Fruit fly (Drosophila melanogaster) whole organism, pupa: ENCODE data around the gene CG9312.

Experiments
- CG10348 ChIP-seq: fragments of 200-800 bp; sonication (Bioruptor generic); IDR thresholded peaks from 2 replicates; pipeline ENCODE4 v1.3.6; 2022; ENCODE audit warnings: missing biosample characterization, missing genetic modification characterization
- CG12605 ChIP-seq: fragments of 200-800 bp; sonication (Bioruptor generic); IDR thresholded peaks from 2 replicates; pipeline ENCODE4 v1.3.6; 2022; ENCODE audit warnings: missing biosample characterization, missing genetic modification characterization
- CG13204 ChIP-seq: fragments of 200-800 bp; sonication (Bioruptor generic); optimal IDR thresholded peaks from 2 replicates; lab custom pipeline; 2018; ENCODE audit warnings: missing biosample characterization, mild to moderate bottlenecking, missing genetic modification characterization, moderate library complexity
- CG14655 ChIP-seq: fragments of 200-800 bp; sonication (Bioruptor generic); optimal IDR thresholded peaks from 3 replicates; lab custom pipeline; 2017; ENCODE audit warnings: mild to moderate bottlenecking, missing biosample characterization, missing genetic modification reagents, missing genetic modification characterization
- CG15710 ChIP-seq: fragments of 200-800 bp; sonication (Bioruptor generic); optimal IDR thresholded peaks from 2 replicates; lab custom pipeline; 2018; ENCODE audit warnings: missing biosample characterization, mild to moderate bottlenecking, missing genetic modification characterization, moderate library complexity
- CG17806 ChIP-seq: fragments of 200-800 bp; sonication (Bioruptor generic); optimal IDR thresholded peaks from 2 replicates; lab custom pipeline; 2018; ENCODE audit warnings: missing biosample characterization, mild to moderate bottlenecking, missing genetic modification characterization, moderate library complexity
- CG32121 ChIP-seq: fragments of 200-800 bp; sonication (Bioruptor generic); IDR thresholded peaks from 2 replicates; pipeline ENCODE4 v1.3.6; 2022; ENCODE audit warnings: missing biosample characterization, missing genetic modification characterization
- CG34367 ChIP-seq: fragments of 200-800 bp; sonication (Bioruptor generic); optimal IDR thresholded peaks from 2 replicates; lab custom pipeline; 2018; ENCODE audit warnings: missing biosample characterization, mild to moderate bottlenecking, missing genetic modification characterization
- CG4496 ChIP-seq: fragments of 200-800 bp; sonication (Bioruptor generic); IDR thresholded peaks from 3 replicates; pipeline ENCODE4 v1.3.6; 2022; ENCODE audit warnings: missing biosample characterization, missing genetic modification characterization
- CG8159 ChIP-seq: fragments of 200-800 bp; sonication (Bioruptor generic); optimal IDR thresholded peaks from 3 replicates; lab custom pipeline; 2018; ENCODE audit warnings: missing biosample characterization, mild to moderate bottlenecking, missing genetic modification characterization, moderate library complexity
- CG8301 ChIP-seq: fragments of 200-800 bp; sonication (Bioruptor generic); optimal IDR thresholded peaks from 2 replicates; lab custom pipeline; 2018; ENCODE audit warnings: missing biosample characterization, mild to moderate bottlenecking, missing genetic modification characterization
- CG9948 ChIP-seq: fragments of 200-800 bp; sonication (Bioruptor generic); optimal IDR thresholded peaks from 2 replicates; lab custom pipeline; 2018; ENCODE audit warnings: missing biosample characterization, mild to moderate bottlenecking, missing genetic modification characterization, moderate library complexity
- D1 ChIP-seq: fragments of 200-800 bp; sonication (Bioruptor generic); optimal IDR thresholded peaks from 2 replicates; lab custom pipeline; 2018; ENCODE audit warnings: missing biosample characterization, mild to moderate bottlenecking, missing genetic modification characterization, moderate library complexity
- EcR ChIP-seq: fragments of 200-800 bp; sonication (Bioruptor generic); optimal IDR thresholded peaks from 3 replicates; lab custom pipeline; 2019; ENCODE audit warnings: missing biosample characterization, missing genetic modification characterization, mild to moderate bottlenecking, moderate library complexity, missing genetic modification reagents
- Ets98B ChIP-seq: fragments of 200-800 bp; sonication (Bioruptor generic); IDR thresholded peaks from 2 replicates; pipeline ENCODE4 v1.3.6; 2022; ENCODE audit warnings: missing biosample characterization, missing genetic modification characterization
- Pif1A ChIP-seq: fragments of 200-800 bp; sonication (Bioruptor generic); optimal IDR thresholded peaks from 3 replicates; lab custom pipeline; 2016; ENCODE audit warnings: missing biosample characterization, missing genetic modification characterization
- Pif1B ChIP-seq: fragments of 200-800 bp; sonication (Bioruptor generic); optimal IDR thresholded peaks from 3 replicates; lab custom pipeline; 2016; ENCODE audit warnings: missing biosample characterization, missing genetic modification characterization
- Snoo ChIP-seq: fragments of 200-800 bp; sonication (Bioruptor generic); optimal IDR thresholded peaks from 3 replicates; lab custom pipeline; 2017; ENCODE audit warnings: missing biosample characterization, mild to moderate bottlenecking, missing genetic modification characterization, inconsistent platforms
- fd96Ca ChIP-seq: fragments of 200-800 bp; sonication (Bioruptor generic); IDR thresholded peaks from 3 replicates; pipeline ENCODE4 v1.3.6; 2022; ENCODE audit warnings: missing biosample characterization, missing genetic modification characterization
- gl ChIP-seq: fragments of 200-800 bp; sonication (Bioruptor generic); optimal IDR thresholded peaks from 2 replicates; lab custom pipeline; 2018; ENCODE audit warnings: missing biosample characterization, mild to moderate bottlenecking, missing genetic modification characterization
- rn ChIP-seq: fragments of 200-800 bp; sonication (Bioruptor generic); IDR thresholded peaks from 2 replicates; pipeline ENCODE4 v1.3.6; 2022; ENCODE audit warnings: missing biosample characterization, missing genetic modification characterization

Gene CG9312

DNA sequence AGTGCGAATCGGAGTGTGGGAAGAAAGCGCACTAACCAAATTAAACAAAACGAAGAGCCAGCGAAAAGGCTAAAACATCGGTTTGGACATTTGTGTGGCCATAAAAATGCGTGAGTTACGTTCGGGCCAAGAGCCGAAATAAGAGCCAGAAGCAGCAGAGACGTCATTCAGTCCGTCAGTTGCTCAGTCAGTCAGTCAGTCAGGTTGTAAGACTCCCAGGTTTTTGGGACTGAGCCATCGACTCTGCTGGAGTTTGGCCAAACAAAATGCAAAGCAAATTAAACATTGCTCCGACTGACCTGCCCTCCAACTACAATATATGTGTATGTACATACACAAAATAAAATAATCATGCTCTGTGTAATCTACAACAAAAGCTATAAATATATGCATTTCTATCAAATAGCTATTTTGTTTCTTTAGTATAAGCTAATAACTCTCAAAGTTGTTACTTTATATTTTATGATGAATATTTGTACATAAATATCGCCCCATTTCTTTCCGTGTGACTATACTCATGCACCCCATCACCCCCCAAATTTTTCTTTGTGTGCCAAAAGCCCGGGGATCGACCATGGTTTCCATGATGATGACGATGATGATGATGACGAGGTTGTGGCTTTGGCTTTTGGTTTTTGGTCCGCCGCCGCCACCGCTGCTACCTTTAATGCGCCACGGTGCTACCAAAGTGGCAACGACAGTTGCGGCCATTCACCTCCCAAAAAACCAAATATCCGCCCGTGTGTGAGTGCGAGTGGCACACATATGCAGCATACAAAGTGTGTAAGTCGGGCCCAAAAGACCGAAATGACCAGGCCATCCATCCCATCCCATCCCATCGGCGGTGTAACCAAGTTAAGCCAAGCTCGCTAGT is 27.8 kb downstream of the CG9312 start:
- TF ChIP-seq CG12605 (GFP tag; lab: Robert Waterston, UW): no peak
- TF ChIP-seq CG32121 (GFP tag; lab: Robert Waterston, UW): no peak
- TF ChIP-seq gl (tag; lab: Kevin White, UChicago): no peak
- TF ChIP-seq Snoo: peak; percentile 80
- TF ChIP-seq CG8301 (tag; lab: Kevin White, UChicago): peak; percentile 20
- no peak for TF ChIP-seq CG9948
- no peak for TF ChIP-seq fd96Ca (GFP tag; lab: Robert Waterston, UW)
- no peak for TF ChIP-seq CG8159 (tag; lab: Kevin White, UChicago)
- peak; percentile 43 for TF ChIP-seq Pif1A (GFP tag; lab: Kevin White, UChicago)
- no peak for TF ChIP-seq CG34367
- TF ChIP-seq EcR (GFP tag; lab: Kevin White, UChicago): no peak
- TF ChIP-seq Ets98B: peak; percentile 48
- no peak for TF ChIP-seq rn (GFP tag; lab: Robert Waterston, UW)
- TF ChIP-seq, all 21 proteins: peak for 4

DNA sequence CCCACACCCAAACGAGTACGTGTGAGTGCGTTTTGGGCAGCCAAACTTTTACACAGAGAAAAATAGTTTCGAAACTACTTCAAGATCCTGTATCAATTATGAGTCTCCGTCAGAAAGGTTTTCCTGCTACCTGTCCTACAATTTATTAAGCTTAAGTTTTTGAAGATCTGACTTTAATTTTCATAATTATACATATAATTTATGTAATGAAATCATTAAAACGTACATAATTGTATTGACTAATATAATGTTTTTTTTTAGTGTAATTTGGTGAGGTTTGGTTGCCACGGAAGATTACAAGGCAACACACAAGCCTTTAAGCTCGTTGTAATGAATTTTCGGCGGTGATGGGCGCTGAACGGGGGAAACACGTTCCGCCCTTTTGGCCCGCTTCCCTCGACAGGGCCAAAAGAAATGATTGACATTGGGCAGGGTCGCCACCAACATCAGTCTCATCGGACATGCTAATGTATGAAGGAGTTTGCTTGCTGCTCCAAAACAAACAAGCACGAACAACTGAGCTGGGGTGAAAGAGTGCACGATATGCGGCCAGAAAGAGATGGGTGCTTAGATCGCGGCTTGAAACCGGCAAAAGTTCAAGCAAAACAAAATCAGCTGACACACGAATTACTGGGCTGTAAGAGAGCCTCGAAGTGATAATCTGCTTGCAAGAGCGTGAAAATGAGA is 28.6 kb downstream of the CG9312 start:
- TF ChIP-seq D1 (tag; lab: Kevin White, UChicago) (no peak), Ets98B (peak; percentile 29; the same call in 1 of the 2 replicates), CG8159 (tag; lab: Kevin White, UChicago) (no peak), CG4496 (GFP tag; lab: Robert Waterston, UW) (peak; percentile 38; the same call in 1 of the 3 replicates), Snoo (peak; percentile 85), Pif1B (GFP tag; lab: Kevin White, UChicago) (peak; percentile 50), Pif1A (GFP tag; lab: Kevin White, UChicago) (peak; percentile 5), CG8301 (tag; lab: Kevin White, UChicago) (peak; percentile 42), CG14655 (GFP tag; lab: Kevin White, UChicago) (peak; percentile 64)

DNA sequence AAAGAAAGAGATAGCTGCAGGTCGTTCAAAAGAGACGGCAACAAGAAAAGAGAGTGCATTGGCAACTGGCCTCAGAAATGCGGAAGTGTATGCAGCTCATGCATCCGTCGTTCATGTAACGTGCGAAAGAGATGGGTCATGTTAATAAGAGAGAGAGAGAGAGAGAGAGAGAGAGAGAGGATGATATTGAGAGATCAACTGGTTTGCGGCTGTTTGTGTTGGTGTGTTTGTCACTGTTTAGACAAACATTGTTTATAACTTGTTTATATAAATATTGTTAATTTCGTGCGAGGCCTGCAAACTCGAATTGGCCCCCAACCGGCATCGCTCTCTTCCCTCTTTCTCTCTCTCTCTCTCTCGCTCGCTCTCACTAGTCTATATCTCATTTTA is 29.1 kb downstream of the CG9312 start:
- TF ChIP-seq CG4496 (GFP tag; lab: Robert Waterston, UW) (peak; percentile 30; the same call in 1 of the 3 replicates), Ets98B (peak; percentile 21; the same call in 1 of the 2 replicates), Pif1B (GFP tag; lab: Kevin White, UChicago) (peak; percentile 11), EcR (GFP tag; lab: Kevin White, UChicago) (peak; percentile 86), rn (GFP tag; lab: Robert Waterston, UW) (no peak), Pif1A (GFP tag; lab: Kevin White, UChicago) (no peak)
- TF ChIP-seq, all 21 proteins: peak for 4

DNA sequence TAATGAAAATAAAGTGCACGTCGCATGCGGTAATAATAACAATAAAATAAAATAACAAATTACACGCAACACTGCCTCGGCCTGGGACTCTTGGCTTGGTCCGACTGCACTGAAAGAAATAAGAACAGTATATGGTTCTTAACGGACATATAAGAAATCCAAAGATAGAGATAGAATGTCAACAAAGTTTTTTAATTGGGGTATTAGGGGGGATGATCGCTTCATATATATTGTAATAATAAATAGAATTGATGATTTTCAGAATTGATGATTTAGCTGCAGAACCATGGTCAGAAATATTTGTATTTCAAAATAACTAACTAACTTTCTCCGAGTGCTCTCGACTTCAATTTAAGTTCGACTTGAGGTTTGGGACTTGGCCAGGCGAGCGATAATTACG is 30.5 kb downstream of the CG9312 start:
- TF ChIP-seq Pif1A (GFP tag; lab: Kevin White, UChicago) (peak; percentile 51), CG34367 (no peak), CG14655 (GFP tag; lab: Kevin White, UChicago) (peak; percentile 92), CG4496 (GFP tag; lab: Robert Waterston, UW) (peak; percentile 59; the same call in 2 of the 3 replicates), EcR (GFP tag; lab: Kevin White, UChicago) (no peak), CG32121 (GFP tag; lab: Robert Waterston, UW) (peak; percentile 21; the same call in 1 of the 2 replicates), D1 (tag; lab: Kevin White, UChicago) (no peak), CG17806 (peak; percentile 0), Snoo (peak; percentile 81), rn (GFP tag; lab: Robert Waterston, UW) (no peak), Pif1B (GFP tag; lab: Kevin White, UChicago) (peak; percentile 67), CG12605 (GFP tag; lab: Robert Waterston, UW) (no peak), CG9948 (no peak), CG15710 (tag; lab: Kevin White, UChicago) (no peak), CG13204 (GFP tag; lab: Kevin White, UChicago) (no peak), CG8159 (tag; lab: Kevin White, UChicago) (no peak), gl (tag; lab: Kevin White, UChicago) (no peak), CG8301 (tag; lab: Kevin White, UChicago) (peak; percentile 90), fd96Ca (GFP tag; lab: Robert Waterston, UW) (no peak), CG10348 (GFP tag; lab: Robert Waterston, UW) (no peak), Ets98B (peak; percentile 75)

DNA sequence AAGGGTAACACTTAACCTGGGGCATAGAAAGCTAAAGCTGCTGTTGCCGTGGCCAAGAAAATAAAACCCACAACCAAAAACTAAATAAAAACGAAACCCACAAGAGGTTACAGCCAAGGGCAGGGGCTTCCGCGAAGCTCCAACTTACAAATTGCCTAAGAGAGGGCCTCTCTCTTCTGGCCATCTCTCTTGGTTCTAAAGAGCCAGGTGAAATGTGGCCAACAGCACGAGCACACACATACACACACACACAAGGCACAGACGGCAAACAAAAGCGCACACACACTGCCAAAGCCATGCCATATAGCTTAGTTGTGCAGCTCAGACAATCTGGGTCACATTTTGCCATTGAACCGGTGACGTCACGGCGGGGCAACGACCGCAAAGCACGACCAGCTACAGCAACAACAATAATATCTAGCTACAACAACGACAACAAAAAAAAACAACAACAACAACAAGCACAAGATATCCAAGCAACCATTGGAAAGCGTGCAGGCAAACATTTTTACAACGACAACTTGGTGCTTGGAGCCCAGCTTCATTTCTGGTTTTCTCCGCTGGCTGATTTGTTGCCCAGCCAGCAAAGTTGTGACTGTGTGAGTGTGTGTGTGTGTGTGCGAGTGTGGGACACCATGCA is 31.2 kb downstream of the CG9312 start:
- TF ChIP-seq EcR (GFP tag; lab: Kevin White, UChicago) (peak; percentile 97), CG34367 (no peak)
